Fruit fly (Drosophila melanogaster) S2 (cell line): Measurements from ENCODE around the gene Bicra.
A peak's percentile ranks its signal among the peaks of the same experiment; 100 is the strongest.

ENCODE experiments used
- CG8478 ChIP-seq: fragments of >200 bp; optimal IDR thresholded peaks from 2 replicates; lab custom pipeline; 2018
- CTCF ChIP-seq, 2 experiments: fragments of >200 bp; optimal IDR thresholded peaks; 2 replicates each; lab custom pipeline; 2018

Bicra gene

dm6 chr3R:29148072-29148471, 85.2 kb downstream of the Bicra start, which contains the start of the genes CG11882 and Pglym78:
Gene CG11882, minus strand, starts transcription at chr3R:29148172.
Gene Pglym78, plus strand, starts transcription at chr3R:29148248.
- peak; percentile 53 to 69 for TF ChIP-seq CTCF (optimal IDR thresholded peaks at IDR 0.05; lab: Kevin White, UChicago)
- TF ChIP-seq CG8478, result no peak

dm6 chr3R:29151621-29152092, 88.8 kb downstream of the Bicra start, which contains the start of gene eIF2D:
Gene eIF2D, minus strand, starts transcription at chr3R:29151794.
- TF ChIP-seq CG8478, result no peak
- no peak for TF ChIP-seq CTCF (optimal IDR thresholded peaks at IDR 0.05; lab: Kevin White, UChicago)

- TF ChIP-seq CTCF (optimal IDR thresholded peaks at IDR 0.05; lab: Kevin White, UChicago) (no peak), CG8478 (no peak)
These were observed 90.4 kb downstream of the Bicra start, which contains the start of the genes Slbp and Rpn2 for dm6 chr3R:29153197-29153644. Gene Slbp, minus strand, starts transcription at chr3R:29153266. Gene Rpn2, plus strand, starts transcription at chr3R:29153524.

dm6 chr3R:29157418-29158398, 94.9 kb downstream of the Bicra start, which contains the start of gene rdog:
Gene rdog, plus strand, starts transcription at chr3R:29158122.
- no peak for TF ChIP-seq CG8478
- no peak for TF ChIP-seq CTCF (optimal IDR thresholded peaks at IDR 0.05; lab: Kevin White, UChicago)
